Worm (Caenorhabditis elegans): Measurements from ENCODE around the gene F37A8.2.

The F37A8.2 gene

ce11 chrIII:3916624-3917023 is 14.7 kb downstream of the F37A8.2 start, which contains the start of gene ccdc-47:
Gene ccdc-47, plus strand, starts transcription at chrIII:3916967.
- TF ChIP-seq W03F9.2 (tag; optimal IDR thresholded peaks at IDR 0.05) = peak; percentile 85
- no peak for TF ChIP-seq him-1 (tag; optimal IDR thresholded peaks at IDR 0.05)

ce11 chrIII:3915705-3916104 is 15.6 kb downstream of the F37A8.2 start:
- TF ChIP-seq him-1 (tag; optimal IDR thresholded peaks at IDR 0.05) (no peak), W03F9.2 (tag; optimal IDR thresholded peaks at IDR 0.05) (no peak), dao-5 (tag; optimal IDR thresholded peaks at IDR 0.05) (no peak)

- no peak for TF ChIP-seq dao-5 (tag; optimal IDR thresholded peaks at IDR 0.05)
- TF ChIP-seq him-1 (tag; optimal IDR thresholded peaks at IDR 0.05) = no peak
- TF ChIP-seq W03F9.2 (tag; optimal IDR thresholded peaks at IDR 0.05) = no peak
Observed at ce11 chrIII:3914836-3915235, 16.5 kb downstream of the F37A8.2 start.

- TF ChIP-seq him-1 (tag; optimal IDR thresholded peaks at IDR 0.05) (no peak), dao-5 (tag; optimal IDR thresholded peaks at IDR 0.05) (no peak), W03F9.2 (tag; optimal IDR thresholded peaks at IDR 0.05) (no peak)
Observed at ce11 chrIII:3914049-3914448, 17.3 kb downstream of the F37A8.2 start, which contains the start of gene pat-3. Gene pat-3, minus strand, starts transcription at chrIII:3914149.

- no peak for TF ChIP-seq dao-5 (tag; optimal IDR thresholded peaks at IDR 0.05)
- TF ChIP-seq him-1 (tag; optimal IDR thresholded peaks at IDR 0.05) = no peak
- TF ChIP-seq W03F9.2 (tag; optimal IDR thresholded peaks at IDR 0.05) = peak; percentile 25
Observed at ce11 chrIII:3908205-3908604, 23.1 kb downstream of the F37A8.2 start.

ce11 chrIII:3907587-3907986 is 23.7 kb downstream of the F37A8.2 start, which contains the start of gene mmcm-1:
Gene mmcm-1, minus strand, starts transcription at chrIII:3907687.
- TF ChIP-seq dao-5 (tag; optimal IDR thresholded peaks at IDR 0.05) (no peak), W03F9.2 (tag; optimal IDR thresholded peaks at IDR 0.05) (no peak), him-1 (tag; optimal IDR thresholded peaks at IDR 0.05) (no peak)

- TF ChIP-seq dao-5 (tag; optimal IDR thresholded peaks at IDR 0.05) (no peak), him-1 (tag; optimal IDR thresholded peaks at IDR 0.05) (no peak), W03F9.2 (tag; optimal IDR thresholded peaks at IDR 0.05) (no peak)
Observed at ce11 chrIII:3906481-3906880, 24.8 kb downstream of the F37A8.2 start.

ce11 chrIII:3902588-3903325 is 28.6 kb downstream of the F37A8.2 start:
- TF ChIP-seq W03F9.2 (tag; optimal IDR thresholded peaks at IDR 0.05) (no peak), him-1 (tag; optimal IDR thresholded peaks at IDR 0.05) (no peak), dao-5 (tag; optimal IDR thresholded peaks at IDR 0.05) (no peak)

- TF ChIP-seq W03F9.2 (tag; optimal IDR thresholded peaks at IDR 0.05) = no peak
- no peak for TF ChIP-seq him-1 (tag; optimal IDR thresholded peaks at IDR 0.05)
- no peak for TF ChIP-seq dao-5 (tag; optimal IDR thresholded peaks at IDR 0.05)
Observed at ce11 chrIII:3901542-3901941, 29.8 kb downstream of the F37A8.2 start, which contains the start of gene tir-1. Gene tir-1, minus strand, starts transcription at chrIII:3901642.

- peak; percentile 37 for TF ChIP-seq him-1 (tag; optimal IDR thresholded peaks at IDR 0.05)
- no peak for TF ChIP-seq W03F9.2 (tag; optimal IDR thresholded peaks at IDR 0.05)
Observed at ce11 chrIII:3898850-3899249, 32.5 kb downstream of the F37A8.2 start.

- no peak for TF ChIP-seq him-1 (tag; optimal IDR thresholded peaks at IDR 0.05)
- TF ChIP-seq dao-5 (tag; optimal IDR thresholded peaks at IDR 0.05) = no peak
- TF ChIP-seq W03F9.2 (tag; optimal IDR thresholded peaks at IDR 0.05) = no peak
Observed at ce11 chrIII:3898354-3898753, 33.0 kb downstream of the F37A8.2 start.

ce11 chrIII:3893992-3894391 is 37.3 kb downstream of the F37A8.2 start:
- TF ChIP-seq dao-5 (tag; optimal IDR thresholded peaks at IDR 0.05) (no peak), him-1 (tag; optimal IDR thresholded peaks at IDR 0.05) (no peak), W03F9.2 (tag; optimal IDR thresholded peaks at IDR 0.05) (no peak)

ce11 chrIII:3889896-3890295 is 41.4 kb downstream of the F37A8.2 start:
- TF ChIP-seq him-1 (tag; optimal IDR thresholded peaks at IDR 0.05) (no peak), W03F9.2 (tag; optimal IDR thresholded peaks at IDR 0.05) (no peak), dao-5 (tag; optimal IDR thresholded peaks at IDR 0.05) (no peak)

ce11 chrIII:3887586-3887985 is 43.7 kb downstream of the F37A8.2 start:
- TF ChIP-seq dao-5 (tag; optimal IDR thresholded peaks at IDR 0.05) (no peak), W03F9.2 (tag; optimal IDR thresholded peaks at IDR 0.05) (no peak), him-1 (tag; optimal IDR thresholded peaks at IDR 0.05) (no peak)

- TF ChIP-seq W03F9.2 (tag; optimal IDR thresholded peaks at IDR 0.05) (no peak), him-1 (tag; optimal IDR thresholded peaks at IDR 0.05) (no peak), dao-5 (tag; optimal IDR thresholded peaks at IDR 0.05) (no peak)
Observed at ce11 chrIII:3883146-3883545, 48.2 kb downstream of the F37A8.2 start.

Measured in whole organism, L4/young adult.